Fruit fly (Drosophila melanogaster) whole organism, prepupa: Measurements from ENCODE around the gene CG14687.
A peak's percentile ranks its signal among the peaks of the same experiment; 100 is the strongest.

ENCODE experiments used
- Blimp-1 ChIP-seq: fragments of 200-800 bp; sonication (Bioruptor generic); optimal IDR thresholded peaks from 3 replicates; lab custom pipeline; 2017; ENCODE audit warnings: missing biosample characterization, missing genetic modification characterization, mild to moderate bottlenecking, moderate library complexity, missing genetic modification reagents
- CG10669 ChIP-seq: fragments of 200-800 bp; sonication (Bioruptor generic); optimal IDR thresholded peaks from 3 replicates; lab custom pipeline; 2018; ENCODE audit warnings: missing biosample characterization, mild to moderate bottlenecking, missing genetic modification characterization, moderate library complexity
- CG11294 ChIP-seq: fragments of 200-800 bp; sonication (Bioruptor generic); IDR thresholded peaks from 2 replicates; pipeline ENCODE4 v1.3.6; 2022; ENCODE audit warnings: missing biosample characterization, missing genetic modification characterization
- CG11762 ChIP-seq: fragments of 200-800 bp; sonication (Bioruptor generic); optimal IDR thresholded peaks from 3 replicates; lab custom pipeline; 2016; ENCODE audit warnings: missing biosample characterization, missing genetic modification characterization; ENCODE audit not compliant: insufficient read depth
- CG11902 ChIP-seq: fragments of 200-800 bp; sonication (Bioruptor generic); optimal IDR thresholded peaks from 3 replicates; lab custom pipeline; 2016; ENCODE audit warnings: missing biosample characterization, missing genetic modification characterization
- CG15336 ChIP-seq: fragments of 200-800 bp; sonication (Bioruptor generic); IDR thresholded peaks from 2 replicates; pipeline ENCODE4 v1.3.6; 2022; ENCODE audit warnings: missing biosample characterization, missing genetic modification characterization
- CG16779 ChIP-seq: fragments of 200-800 bp; sonication (Bioruptor generic); optimal IDR thresholded peaks from 3 replicates; lab custom pipeline; 2017; ENCODE audit warnings: missing biosample characterization, mild to moderate bottlenecking, missing genetic modification characterization
- CG3032 ChIP-seq: fragments of 200-800 bp; optimal IDR thresholded peaks from 2 replicates; lab custom pipeline; 2019; ENCODE audit warnings: missing biosample characterization, mild to moderate bottlenecking, missing genetic modification characterization, moderate library complexity
- CG31627 ChIP-seq: fragments of 200-800 bp; sonication (Bioruptor generic); optimal IDR thresholded peaks from 3 replicates; lab custom pipeline; 2016; ENCODE audit warnings: missing biosample characterization, missing genetic modification characterization
- CG32006 ChIP-seq: fragments of 200-800 bp; sonication (Bioruptor generic); optimal IDR thresholded peaks from 3 replicates; lab custom pipeline; 2017; ENCODE audit warnings: missing biosample characterization, mild to moderate bottlenecking, missing genetic modification characterization
- CG34406 ChIP-seq: fragments of 200-800 bp; sonication (Bioruptor generic); optimal IDR thresholded peaks from 3 replicates; lab custom pipeline; 2016; ENCODE audit warnings: missing biosample characterization, missing genetic modification characterization
- CG3919 ChIP-seq: fragments of 200-800 bp; sonication (Bioruptor generic); optimal IDR thresholded peaks from 3 replicates; lab custom pipeline; 2016; ENCODE audit warnings: missing biosample characterization, missing genetic modification characterization
- CG4318 ChIP-seq: fragments of 200-800 bp; sonication (Bioruptor generic); optimal IDR thresholded peaks from 3 replicates; lab custom pipeline; 2017; ENCODE audit warnings: missing biosample characterization, mild to moderate bottlenecking, missing genetic modification characterization
- CG6276 ChIP-seq: fragments of 200-800 bp; sonication (Bioruptor generic); optimal IDR thresholded peaks from 2 replicates; lab custom pipeline; 2017; ENCODE audit warnings: missing biosample characterization, mild to moderate bottlenecking, missing genetic modification characterization
- CG6792 ChIP-seq: fragments of 200-800 bp; sonication (Bioruptor generic); optimal IDR thresholded peaks from 3 replicates; lab custom pipeline; 2016; ENCODE audit warnings: missing biosample characterization, missing genetic modification characterization
- CG6854 ChIP-seq: fragments of 200-800 bp; sonication (Bioruptor generic); optimal IDR thresholded peaks from 2 replicates; lab custom pipeline; 2017; ENCODE audit warnings: missing biosample characterization, mild to moderate bottlenecking, missing genetic modification characterization
- CG7368 ChIP-seq: fragments of 200-800 bp; sonication (Bioruptor generic); optimal IDR thresholded peaks from 3 replicates; lab custom pipeline; 2016; ENCODE audit warnings: missing biosample characterization, missing genetic modification characterization
- CG8632 ChIP-seq: fragments of 200-800 bp; sonication (Bioruptor generic); optimal IDR thresholded peaks from 3 replicates; lab custom pipeline; 2016; ENCODE audit warnings: missing biosample characterization, missing genetic modification characterization
- CG9139 ChIP-seq: fragments of 200-800 bp; sonication (Bioruptor generic); optimal IDR thresholded peaks from 3 replicates; lab custom pipeline; 2017; ENCODE audit warnings: missing biosample characterization, mild to moderate bottlenecking, missing genetic modification characterization
- Eip78C ChIP-seq: fragments of 200-800 bp; sonication (Bioruptor generic); peaks from one replicate; lab custom pipeline; 2016; ENCODE audit warnings: missing biosample characterization, missing genetic modification characterization
- Eip93F ChIP-seq: fragments of 200-800 bp; sonication (Bioruptor generic); optimal IDR thresholded peaks from 2 replicates; lab custom pipeline; 2016; ENCODE audit warnings: missing biosample characterization, mild to moderate bottlenecking, missing genetic modification characterization
- Ets21C ChIP-seq: fragments of 200-800 bp; sonication (Bioruptor generic); optimal IDR thresholded peaks from 3 replicates; lab custom pipeline; 2016; ENCODE audit warnings: missing biosample characterization, missing genetic modification characterization
- Gug ChIP-seq: fragments of 200-800 bp; sonication (Bioruptor generic); IDR thresholded peaks from 2 replicates; pipeline ENCODE4 v1.3.6; 2022; ENCODE audit warnings: missing biosample characterization, missing genetic modification characterization
- Hr38 ChIP-seq: sonication (Bioruptor generic); optimal IDR thresholded peaks from 2 replicates; lab custom pipeline; 2016; ENCODE audit warnings: missing biosample characterization, missing genetic modification characterization
- Hr4 ChIP-seq: fragments of 200-800 bp; sonication (Bioruptor generic); optimal IDR thresholded peaks from 3 replicates; lab custom pipeline; 2016; ENCODE audit warnings: missing biosample characterization, missing genetic modification characterization
- Lpt ChIP-seq: fragments of 200-800 bp; sonication (Bioruptor generic); optimal IDR thresholded peaks from 3 replicates; lab custom pipeline; 2016; ENCODE audit warnings: missing biosample characterization, missing genetic modification characterization
- Met ChIP-seq: fragments of 200-800 bp; sonication (Bioruptor generic); optimal IDR thresholded peaks from 3 replicates; lab custom pipeline; 2016; ENCODE audit warnings: missing biosample characterization, missing genetic modification characterization
- OdsH ChIP-seq: fragments of 200-800 bp; sonication (Bioruptor generic); optimal IDR thresholded peaks from 3 replicates; lab custom pipeline; 2016; ENCODE audit warnings: missing biosample characterization, missing genetic modification characterization
- Smox ChIP-seq: fragments of 200-800 bp; sonication (Bioruptor generic); optimal IDR thresholded peaks from 3 replicates; lab custom pipeline; 2016; ENCODE audit warnings: missing biosample characterization, missing genetic modification characterization
- Sox102F ChIP-seq: fragments of 200-800 bp; sonication (Bioruptor generic); optimal IDR thresholded peaks from 2 replicates; lab custom pipeline; 2016; ENCODE audit warnings: missing biosample characterization, mild to moderate bottlenecking, missing genetic modification characterization
- Sox14 ChIP-seq: fragments of 200-800 bp; sonication (Bioruptor generic); optimal IDR thresholded peaks from 3 replicates; lab custom pipeline; 2016; ENCODE audit warnings: missing biosample characterization, missing genetic modification characterization
- achi ChIP-seq: fragments of 200-800 bp; sonication (Bioruptor generic); optimal IDR thresholded peaks from 3 replicates; lab custom pipeline; 2016; ENCODE audit warnings: missing biosample characterization, missing genetic modification characterization
- acj6 ChIP-seq: fragments of 200-800 bp; sonication (Bioruptor generic); optimal IDR thresholded peaks from 3 replicates; lab custom pipeline; 2016; ENCODE audit warnings: missing biosample characterization, missing genetic modification characterization
- dac ChIP-seq: fragments of 200-800 bp; sonication (Bioruptor generic); optimal IDR thresholded peaks from 2 replicates; lab custom pipeline; 2017; ENCODE audit warnings: missing biosample characterization, mild to moderate bottlenecking, missing genetic modification characterization
- dsx ChIP-seq: fragments of 200-800 bp; optimal IDR thresholded peaks from 3 replicates; lab custom pipeline; 2019; ENCODE audit warnings: missing biosample characterization, mild to moderate bottlenecking, missing genetic modification characterization, moderate library complexity; ENCODE audit not compliant: poor library complexity, severe bottlenecking
- eg ChIP-seq: fragments of 200-800 bp; sonication (Bioruptor generic); IDR thresholded peaks from 3 replicates; pipeline ENCODE4 v1.3.6; 2022; ENCODE audit warnings: missing biosample characterization, missing genetic modification characterization
- esn ChIP-seq: fragments of 200-800 bp; sonication (Bioruptor generic); optimal IDR thresholded peaks from 2 replicates; lab custom pipeline; 2016; ENCODE audit warnings: missing biosample characterization, mild to moderate bottlenecking, missing genetic modification characterization, moderate library complexity
- fd59A ChIP-seq: fragments of 200-800 bp; sonication (Bioruptor generic); optimal IDR thresholded peaks from 2 replicates; lab custom pipeline; 2017; ENCODE audit warnings: missing biosample characterization, mild to moderate bottlenecking, missing genetic modification characterization, missing genetic modification reagents
- fd85E ChIP-seq: fragments of 200-800 bp; sonication (Bioruptor generic); optimal IDR thresholded peaks from 3 replicates; lab custom pipeline; 2016; ENCODE audit warnings: missing biosample characterization, missing genetic modification characterization
- fkh ChIP-seq: fragments of 200-800 bp; sonication (Bioruptor generic); optimal IDR thresholded peaks from 3 replicates; lab custom pipeline; 2017; ENCODE audit warnings: missing biosample characterization, mild to moderate bottlenecking, missing genetic modification characterization, moderate library complexity
- pdm3 ChIP-seq: fragments of 200-800 bp; sonication (Bioruptor generic); optimal IDR thresholded peaks from 3 replicates; lab custom pipeline; 2016; ENCODE audit warnings: missing biosample characterization, missing genetic modification characterization
- salr ChIP-seq, 2 experiments: fragments of 200-800 bp; sonication (Bioruptor generic); optimal IDR thresholded peaks; 3 replicates each; lab custom pipeline; 2016 to 2018; ENCODE audit warnings: missing biosample characterization in 2 of 2, missing genetic modification characterization in 2 of 2, mild to moderate bottlenecking in 1 of 2
- ss ChIP-seq, 2 experiments: fragments of 200-800 bp; sonication (Bioruptor generic); optimal IDR thresholded peaks; 2 replicates in 1 of 2; 3 replicates in 1 of 2; lab custom pipeline; 2017 to 2018; ENCODE audit warnings: mild to moderate bottlenecking in 2 of 2, missing biosample characterization in 2 of 2, missing genetic modification characterization in 2 of 2, moderate library complexity in 1 of 2
- svp ChIP-seq: fragments of 200-800 bp; sonication (Bioruptor generic); peaks from one replicate; lab custom pipeline; 2016; ENCODE audit warnings: missing biosample characterization, missing genetic modification characterization
- topi ChIP-seq: fragments of 200-800 bp; sonication (Bioruptor generic); optimal IDR thresholded peaks from 3 replicates; lab custom pipeline; 2016; ENCODE audit warnings: missing biosample characterization, missing genetic modification characterization
- vri ChIP-seq: fragments of 200-800 bp; sonication (Bioruptor generic); optimal IDR thresholded peaks from 3 replicates; lab custom pipeline; 2016; ENCODE audit warnings: missing biosample characterization, mild to moderate bottlenecking, missing genetic modification characterization

The CG14687 gene

dm6 chr3R:10834893-10835292 is 42.2 kb downstream of the CG14687 start (continued):
- TF ChIP-seq CG10669 (GFP tag; lab: Kevin White, UChicago), result peak; percentile 92
- peak; percentile 97 for TF ChIP-seq CG6792 (GFP tag; lab: Kevin White, UChicago)
- TF ChIP-seq CG15336 (GFP tag; lab: Robert Waterston, UW), result peak; percentile 97
- TF ChIP-seq topi, result peak; percentile 96
- TF ChIP-seq esn (GFP tag; lab: Kevin White, UChicago), result peak; percentile 96
- peak; percentile 99 for TF ChIP-seq svp (GFP tag; lab: Kevin White, UChicago)
- peak; percentile 92 for TF ChIP-seq CG9139 (GFP tag; lab: Kevin White, UChicago)
- TF ChIP-seq Smox, result peak; percentile 92
- TF ChIP-seq vri (GFP tag; lab: Kevin White, UChicago), result peak; percentile 94
- TF ChIP-seq CG11902 (GFP tag; lab: Kevin White, UChicago), result peak; percentile 92
- peak; percentile 95 for TF ChIP-seq CG34406 (GFP tag; lab: Kevin White, UChicago)
- peak; percentile 96 for TF ChIP-seq CG6854 (GFP tag; lab: Kevin White, UChicago)
- peak; percentile 94 for TF ChIP-seq CG16779 (tag; lab: Kevin White, UChicago)
- peak; percentile 93 for TF ChIP-seq CG4318 (GFP tag; lab: Kevin White, UChicago)
- peak; percentile 89 for TF ChIP-seq CG11294

dm6 chr3R:10836924-10837323 is 44.2 kb downstream of the CG14687 start:
- TF ChIP-seq CG31627 (GFP tag; lab: Kevin White, UChicago) (no peak), Sox14 (no peak), Ets21C (GFP tag; lab: Kevin White, UChicago) (no peak), acj6 (GFP tag; lab: Kevin White, UChicago) (no peak)

dm6 chr3R:10842422-10842821 is 49.7 kb downstream of the CG14687 start:
- TF ChIP-seq OdsH (GFP tag; lab: Kevin White, UChicago) (no peak), Blimp-1 (no peak), Hr4 (GFP tag; lab: Kevin White, UChicago) (no peak), achi (GFP tag; lab: Kevin White, UChicago) (peak; percentile 20), CG8632 (GFP tag; lab: Kevin White, UChicago) (no peak), CG4318 (GFP tag; lab: Kevin White, UChicago) (no peak), fkh (GFP tag; lab: Kevin White, UChicago) (no peak), fd85E (GFP tag; lab: Kevin White, UChicago) (no peak), dsx (GFP tag; lab: Kevin White, UChicago) (peak; percentile 61), Met (no peak), CG34406 (GFP tag; lab: Kevin White, UChicago) (no peak), Sox102F (GFP tag; lab: Kevin White, UChicago) (no peak), CG16779 (tag; lab: Kevin White, UChicago) (no peak), Ets21C (GFP tag; lab: Kevin White, UChicago) (no peak), CG32006 (GFP tag; lab: Kevin White, UChicago) (peak; percentile 48), CG10669 (GFP tag; lab: Kevin White, UChicago) (peak; percentile 30), Lpt (GFP tag; lab: Kevin White, UChicago) (no peak), topi (no peak), CG11294 (no peak), Sox14 (no peak), salr (GFP tag; optimal IDR thresholded peaks at IDR 0.05; lab: Kevin White, UChicago) (no peak), CG7368 (GFP tag; lab: Kevin White, UChicago) (no peak), Eip78C (GFP tag; lab: Kevin White, UChicago) (peak; percentile 70), ss (GFP tag; optimal IDR thresholded peaks at IDR 0.05; lab: Kevin White, UChicago) (peak; percentile 4 to 31), vri (GFP tag; lab: Kevin White, UChicago) (no peak), CG6276 (no peak), CG11762 (GFP tag; lab: Kevin White, UChicago) (no peak), Gug (GFP tag; lab: Robert Waterston, UW) (no peak), pdm3 (GFP tag; lab: Kevin White, UChicago) (no peak), CG15336 (GFP tag; lab: Robert Waterston, UW) (0 out of 2 replicates have a peak, but pooled peaks have one; percentile 12), Hr38 (no peak), CG6854 (GFP tag; lab: Kevin White, UChicago) (no peak), eg (GFP tag; lab: Robert Waterston, UW) (no peak), dac (GFP tag; lab: Kevin White, UChicago) (no peak), Smox (no peak), Eip93F (GFP tag; lab: Kevin White, UChicago) (no peak), svp (GFP tag; lab: Kevin White, UChicago) (no peak), fd59A (GFP tag; lab: Kevin White, UChicago) (peak; percentile 16), CG3032 (tag; lab: Kevin White, UChicago) (peak; percentile 58), CG3919 (peak; percentile 24)
